Worm (Caenorhabditis elegans): ENCODE data around the gene ttc-39B.

DNA sequence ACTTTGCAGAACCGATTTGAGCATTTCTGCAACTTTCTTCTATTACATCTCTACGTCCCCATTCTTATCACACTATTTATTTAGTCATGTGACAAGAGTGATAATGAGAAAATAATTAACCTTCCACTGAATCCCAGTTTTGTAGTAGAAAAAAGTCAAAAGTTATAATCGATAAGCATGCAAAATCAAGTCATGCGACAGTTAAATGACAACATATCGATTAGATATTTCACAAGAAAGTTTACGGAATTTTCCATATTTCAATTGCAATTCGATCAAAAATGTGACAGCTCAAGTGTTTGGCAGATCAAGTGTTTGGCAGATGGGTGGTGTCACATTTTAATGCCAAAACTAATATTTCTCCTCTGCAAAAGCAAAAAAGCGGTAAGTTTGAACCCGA lies 40.9 kb upstream of the ttc-39B start:
- TF ChIP-seq K02D7.2 (tag; optimal IDR thresholded peaks at IDR 0.05) (no peak), T23F11.4 (GFP tag; optimal IDR thresholded peaks at IDR 0.05) (no peak), ama-1 (optimal IDR thresholded peaks at IDR 0.05) (no peak)
